Worm (Caenorhabditis elegans) whole organism, L1 larva: Measurements from ENCODE around the gene F54F2.6.
A peak's percentile ranks its signal among the peaks of the same experiment; 100 is the strongest.

Source experiments
- C04F5.9 ChIP-seq: sonication (generic microtip); optimal IDR thresholded peaks from 2 replicates; lab custom pipeline; 2016; ENCODE audit warnings: missing genetic modification characterization, missing compliant biosample characterization
- Y116A8C.19 ChIP-seq: sonication (generic microtip); optimal IDR thresholded peaks from 2 replicates; lab custom pipeline; 2016; ENCODE audit warnings: missing compliant biosample characterization, missing genetic modification characterization, borderline replicate concordance
- aha-1 ChIP-seq: fragments of 150-350 bp; optimal IDR thresholded peaks from 2 replicates; lab custom pipeline; 2014; ENCODE audit warnings: missing biosample characterization, missing genetic modification characterization
- alr-1 ChIP-seq: fragments of 200-800 bp; sonication (Bioruptor generic); optimal IDR thresholded peaks from 2 replicates; lab custom pipeline; 2018; ENCODE audit warnings: borderline replicate concordance, mild to moderate bottlenecking, missing genetic modification characterization, missing compliant biosample characterization
- ama-1 ChIP-seq: fragments of 150-350 bp; optimal IDR thresholded peaks from 2 replicates; lab custom pipeline; 2014
- ceh-82 ChIP-seq, 3 experiments: fragments of 150-350 bp in 1 of 3; sonication (generic microtip) in 2 of 3; optimal IDR thresholded peaks; 2 replicates each; lab custom pipeline; 2014 to 2017; ENCODE audit warnings: missing biosample characterization in 3 of 3, missing genetic modification characterization in 3 of 3
- ceh-88 ChIP-seq: fragments of 200-800 bp; sonication (Bioruptor generic); IDR thresholded peaks from 2 replicates; pipeline ENCODE4 v1.3.6; 2022; ENCODE audit warnings: missing genetic modification characterization, missing compliant biosample characterization
- ces-1 ChIP-seq: fragments of 150-350 bp; optimal IDR thresholded peaks from 2 replicates; lab custom pipeline; 2014; ENCODE audit warnings: missing biosample characterization, missing genetic modification reagents, missing genetic modification characterization
- dpl-1 ChIP-seq, 3 experiments: fragments of 150-350 bp in 2 of 3; sonication (generic microtip) in 1 of 3; optimal IDR thresholded peaks; 2 replicates each; lab custom pipeline; 2014 to 2017; ENCODE audit warnings: missing biosample characterization in 3 of 3, missing genetic modification characterization in 3 of 3, missing genetic modification reagents in 3 of 3
- efl-1 ChIP-seq, 4 experiments: fragments of 150-350 bp; optimal IDR thresholded peaks in 3 of 4; peaks in 1 of 4; 1 replicate in 1 of 4; 2 replicates in 3 of 4; lab custom pipeline; 2014; ENCODE audit warnings: missing biosample characterization in 2 of 4, missing genetic modification characterization in 2 of 4, missing genetic modification reagents in 2 of 4
- elt-2 ChIP-seq: sonication (generic microtip); optimal IDR thresholded peaks from 2 replicates; lab custom pipeline; 2016; ENCODE audit warnings: missing genetic modification characterization, mild to moderate bottlenecking, inconsistent platforms, missing compliant biosample characterization, missing genetic modification reagents
- elt-3 ChIP-seq, 6 experiments: fragments of 150-350 bp in 1 of 6; sonication (generic microtip); optimal IDR thresholded peaks; 2 replicates each; lab custom pipeline; 2017 to 2018; ENCODE audit warnings: missing biosample characterization in 6 of 6, missing genetic modification characterization in 6 of 6, inconsistent platforms in 1 of 6
- ets-5 ChIP-seq: fragments of 200-800 bp; sonication (Bioruptor generic); IDR thresholded peaks from 2 replicates; pipeline ENCODE4 v1.3.6; 2022; ENCODE audit warnings: missing genetic modification characterization, missing compliant biosample characterization
- fkh-10 ChIP-seq: sonication (generic microtip); optimal IDR thresholded peaks from 2 replicates; lab custom pipeline; 2017; ENCODE audit warnings: missing biosample characterization, missing genetic modification reagents, missing genetic modification characterization
- fkh-4 ChIP-seq: sonication (generic microtip); optimal IDR thresholded peaks from 2 replicates; lab custom pipeline; 2016; ENCODE audit warnings: missing compliant biosample characterization, missing genetic modification characterization, borderline replicate concordance
- fkh-8 ChIP-seq: sonication (generic microtip); optimal IDR thresholded peaks from 2 replicates; lab custom pipeline; 2016; ENCODE audit warnings: mild to moderate bottlenecking, missing genetic modification characterization, missing compliant biosample characterization
- fos-1 ChIP-seq: fragments of 150-350 bp; optimal IDR thresholded peaks from 2 replicates; lab custom pipeline; 2014; ENCODE audit warnings: missing biosample characterization, missing genetic modification characterization
- hlh-17 ChIP-seq: fragments of 200-800 bp; sonication (Bioruptor generic); optimal IDR thresholded peaks from 2 replicates; lab custom pipeline; 2018; ENCODE audit warnings: missing genetic modification characterization, mild to moderate bottlenecking, missing compliant biosample characterization, moderate library complexity, borderline replicate concordance
- hpl-2 ChIP-seq: fragments of 150-350 bp; optimal IDR thresholded peaks from 2 replicates; lab custom pipeline; 2014; ENCODE audit warnings: missing biosample characterization, missing genetic modification reagents, missing genetic modification characterization
- irx-1 ChIP-seq: sonication (generic microtip); optimal IDR thresholded peaks from 2 replicates; lab custom pipeline; 2016; ENCODE audit warnings: missing genetic modification characterization, missing compliant biosample characterization
- isw-1 ChIP-seq: fragments of 200-800 bp; sonication (Bioruptor generic); IDR thresholded peaks from 2 replicates; pipeline ENCODE4 v1.3.6; 2022; ENCODE audit warnings: missing genetic modification characterization, missing compliant biosample characterization
- lin-13 ChIP-seq: fragments of 150-350 bp; optimal IDR thresholded peaks from 2 replicates; lab custom pipeline; 2014; ENCODE audit warnings: missing biosample characterization, missing genetic modification reagents, missing genetic modification characterization
- lin-15B ChIP-seq: fragments of 150-350 bp; sonication (generic microtip); optimal IDR thresholded peaks from 3 replicates; lab custom pipeline; 2014; ENCODE audit warnings: missing biosample characterization, missing genetic modification characterization
- lin-35 ChIP-seq, 2 experiments: fragments of 150-350 bp; optimal IDR thresholded peaks; 2 replicates each; lab custom pipeline; 2014; ENCODE audit warnings: missing biosample characterization in 2 of 2, missing genetic modification characterization in 2 of 2, missing genetic modification reagents in 2 of 2
- lin-39 ChIP-seq: fragments of 150-350 bp; optimal IDR thresholded peaks from 2 replicates; lab custom pipeline; 2014; ENCODE audit warnings: missing biosample characterization, missing genetic modification reagents, missing genetic modification characterization
- mep-1 ChIP-seq: fragments of 150-350 bp; optimal IDR thresholded peaks from 2 replicates; lab custom pipeline; 2014; ENCODE audit warnings: missing biosample characterization, missing genetic modification characterization
- nhr-11 ChIP-seq: fragments of 150-350 bp; optimal IDR thresholded peaks from 2 replicates; lab custom pipeline; 2014; ENCODE audit warnings: missing biosample characterization, missing genetic modification characterization
- nhr-19 ChIP-seq: fragments of 200-800 bp; sonication (Bioruptor generic); conservative IDR thresholded peaks from 2 replicates; pipeline ENCODE4 v1.3.6; 2022; ENCODE audit warnings: missing genetic modification characterization, missing compliant biosample characterization
- nhr-20 ChIP-seq: sonication (generic microtip); optimal IDR thresholded peaks from 2 replicates; lab custom pipeline; 2016; ENCODE audit warnings: mild to moderate bottlenecking, missing genetic modification characterization, missing compliant biosample characterization
- nhr-237 ChIP-seq: fragments of 150-350 bp; optimal IDR thresholded peaks from 2 replicates; lab custom pipeline; 2014; ENCODE audit warnings: missing biosample characterization, missing genetic modification characterization
- nhr-47 ChIP-seq: sonication (generic microtip); optimal IDR thresholded peaks from 2 replicates; lab custom pipeline; 2016; ENCODE audit warnings: mild to moderate bottlenecking, missing genetic modification characterization, moderate library complexity, missing compliant biosample characterization
- nhr-71 ChIP-seq: sonication (generic microtip); optimal IDR thresholded peaks from 2 replicates; lab custom pipeline; 2016; ENCODE audit warnings: mild to moderate bottlenecking, missing genetic modification characterization, moderate library complexity, missing compliant biosample characterization
- nhr-76 ChIP-seq: sonication (generic microtip); optimal IDR thresholded peaks from 2 replicates; lab custom pipeline; 2017; ENCODE audit warnings: missing biosample characterization, missing genetic modification characterization
- nhr-77 ChIP-seq: fragments of 150-350 bp; optimal IDR thresholded peaks from 2 replicates; lab custom pipeline; 2014; ENCODE audit warnings: missing biosample characterization, missing genetic modification characterization
- nhr-84 ChIP-seq: sonication (generic microtip); optimal IDR thresholded peaks from 2 replicates; lab custom pipeline; 2017; ENCODE audit warnings: missing biosample characterization, missing genetic modification characterization
- pag-3 ChIP-seq: sonication (generic microtip); optimal IDR thresholded peaks from 2 replicates; lab custom pipeline; 2017; ENCODE audit warnings: missing genetic modification characterization, mild to moderate bottlenecking, missing compliant biosample characterization, antibody characterized with exemption, borderline replicate concordance; ENCODE audit not compliant: insufficient read depth
- pax-3 ChIP-seq: fragments of 200-800 bp; sonication (Bioruptor generic); optimal IDR thresholded peaks from 2 replicates; lab custom pipeline; 2018; ENCODE audit warnings: mild to moderate bottlenecking, missing genetic modification characterization, moderate library complexity, missing compliant biosample characterization
- pqm-1 ChIP-seq: sonication (generic microtip); optimal IDR thresholded peaks from 3 replicates; lab custom pipeline; 2017; ENCODE audit warnings: missing biosample characterization, missing genetic modification characterization
- sup-37 ChIP-seq: fragments of 200-800 bp; sonication (Bioruptor generic); optimal IDR thresholded peaks from 2 replicates; lab custom pipeline; 2018; ENCODE audit warnings: mild to moderate bottlenecking, missing genetic modification characterization, missing compliant biosample characterization
- swsn-7 ChIP-seq: sonication (generic microtip); optimal IDR thresholded peaks from 2 replicates; lab custom pipeline; 2016; ENCODE audit warnings: missing genetic modification characterization, missing compliant biosample characterization
- tbx-2 ChIP-seq: sonication (generic microtip); optimal IDR thresholded peaks from 2 replicates; lab custom pipeline; 2016; ENCODE audit warnings: missing genetic modification characterization, missing compliant biosample characterization
- tlp-1 ChIP-seq: fragments of 150-350 bp; optimal IDR thresholded peaks from 2 replicates; lab custom pipeline; 2014; ENCODE audit warnings: missing biosample characterization, missing genetic modification characterization
- unc-130 ChIP-seq: fragments of 150-350 bp; optimal IDR thresholded peaks from 2 replicates; lab custom pipeline; 2017; ENCODE audit warnings: missing biosample characterization, missing genetic modification characterization, inconsistent platforms
- unc-62 ChIP-seq: fragments of 150-350 bp; optimal IDR thresholded peaks from 2 replicates; lab custom pipeline; 2014; ENCODE audit warnings: missing biosample characterization, missing genetic modification reagents, missing genetic modification characterization
- unc-98 ChIP-seq: fragments of 200-800 bp; sonication (Bioruptor generic); IDR thresholded peaks from 2 replicates; pipeline ENCODE4 v1.3.6; 2022; ENCODE audit warnings: missing genetic modification characterization, missing compliant biosample characterization
- ztf-11 ChIP-seq, 2 experiments: sonication (generic microtip); optimal IDR thresholded peaks; 2 replicates each; lab custom pipeline; 2016 to 2017; ENCODE audit warnings: missing genetic modification characterization in 2 of 2, missing biosample characterization in 1 of 2, missing compliant biosample characterization in 1 of 2
- ztf-4 ChIP-seq: fragments of 150-350 bp; optimal IDR thresholded peaks from 2 replicates; lab custom pipeline; 2014; ENCODE audit warnings: missing biosample characterization, missing genetic modification characterization

F54F2.6 gene

ce11 chrIII:8780473-8780872, 20.0 kb downstream of the F54F2.6 start (continued):
- TF ChIP-seq ceh-88 (GFP tag; lab: Robert Waterston, UW): no peak
- peak in 1 of 3 experiments; percentile 20 for TF ChIP-seq ceh-82 (tag; optimal IDR thresholded peaks at IDR 0.05; lab: Kevin White, UChicago)
- TF ChIP-seq nhr-47 (tag; lab: Kevin White, UChicago): peak; percentile 11
- TF ChIP-seq ztf-11 (tag; optimal IDR thresholded peaks at IDR 0.05; lab: Kevin White, UChicago): no peak
- no peak for TF ChIP-seq pax-3 (tag; lab: Kevin White, UChicago)
- no peak for TF ChIP-seq nhr-77 (tag; lab: Kevin White, UChicago)
- no peak for TF ChIP-seq nhr-76 (tag; lab: Kevin White, UChicago)
- no peak for TF ChIP-seq pag-3 (tag; lab: Kevin White, UChicago)
- TF ChIP-seq ama-1 (lab: Kevin White, UChicago): no peak
- no peak for TF ChIP-seq unc-62
- TF ChIP-seq tlp-1 (tag; lab: Kevin White, UChicago): no peak
- TF ChIP-seq alr-1: no peak
- peak; percentile 8 for TF ChIP-seq fos-1
- TF ChIP-seq nhr-71: peak; percentile 81
- TF ChIP-seq nhr-20 (tag; lab: Kevin White, UChicago): peak; percentile 87
- peak in 2 of 6 experiments; percentile 76 to 89 for TF ChIP-seq elt-3 (tag; optimal IDR thresholded peaks at IDR 0.05; lab: Kevin White, UChicago)
- TF ChIP-seq nhr-237 (tag; lab: Kevin White, UChicago): no peak
- TF ChIP-seq lin-39 (tag; lab: Kevin White, UChicago): no peak
- no peak for TF ChIP-seq elt-2 (tag; lab: Kevin White, UChicago)
- TF ChIP-seq pqm-1 (tag; lab: Kevin White, UChicago): no peak
- no peak for TF ChIP-seq hlh-17 (GFP tag; lab: Kevin White, UChicago)
- TF ChIP-seq aha-1: no peak
- TF ChIP-seq dpl-1 (GFP tag; optimal IDR thresholded peaks at IDR 0.05; lab: Kevin White, UChicago): peak in 2 of 3 experiments; percentile 33 to 43
- peak; percentile 53 for TF ChIP-seq nhr-19 (GFP tag; lab: Robert Waterston, UW)
- peak; percentile 15 for TF ChIP-seq ztf-4 (tag; lab: Kevin White, UChicago)
- no peak for TF ChIP-seq lin-15B
- no peak for TF ChIP-seq unc-130 (tag; lab: Kevin White, UChicago)
- TF ChIP-seq hpl-2 (GFP tag; lab: Kevin White, UChicago): no peak
- no peak for TF ChIP-seq sup-37 (GFP tag; lab: Kevin White, UChicago)
- TF ChIP-seq fkh-8: no peak
- TF ChIP-seq Y116A8C.19 (tag; lab: Kevin White, UChicago): no peak
- TF ChIP-seq lin-35 (GFP tag; optimal IDR thresholded peaks at IDR 0.05; lab: Kevin White, UChicago): peak; percentile 37 to 61
- no peak for TF ChIP-seq ets-5 (GFP tag; lab: Robert Waterston, UW)
- TF ChIP-seq C04F5.9 (tag; lab: Kevin White, UChicago): no peak
- peak; percentile 74 for TF ChIP-seq tbx-2 (tag; lab: Kevin White, UChicago)
- no peak for TF ChIP-seq nhr-11 (tag; lab: Kevin White, UChicago)
- TF ChIP-seq nhr-84: no peak

- TF ChIP-seq fkh-4 (no peak), efl-1 (optimal IDR thresholded peaks at IDR 0.05; lab: Kevin White, UChicago) (no peak), efl-1 (GFP tag; optimal IDR thresholded peaks at IDR 0.05 in 1 of 2; lab: Kevin White, UChicago) (no peak), lin-35 (GFP tag; optimal IDR thresholded peaks at IDR 0.05; lab: Kevin White, UChicago) (no peak), nhr-76 (tag; lab: Kevin White, UChicago) (no peak)
- TF ChIP-seq, all 84 proteins: peak for 0
Observed at ce11 chrIII:8779912-8780311, 20.6 kb downstream of the F54F2.6 start, which contains the start of gene K02D10.4. Gene K02D10.4 (minus strand): TSS chrIII:8780012.

- no peak for TF ChIP-seq Y116A8C.19 (tag; lab: Kevin White, UChicago)
- no peak for TF ChIP-seq fos-1
- no peak for TF ChIP-seq swsn-7 (tag; lab: Kevin White, UChicago)
- TF ChIP-seq fkh-8: no peak
- TF ChIP-seq pqm-1 (tag; lab: Kevin White, UChicago): no peak
- no peak for TF ChIP-seq ces-1 (GFP tag; lab: Kevin White, UChicago)
- TF ChIP-seq nhr-19 (GFP tag; lab: Robert Waterston, UW): no peak
- no peak for TF ChIP-seq lin-15B
- no peak for TF ChIP-seq nhr-84
- TF ChIP-seq lin-13 (GFP tag; lab: Kevin White, UChicago): no peak
- no peak for TF ChIP-seq mep-1
- no peak for TF ChIP-seq isw-1 (GFP tag; lab: Robert Waterston, UW)
- TF ChIP-seq elt-2 (tag; lab: Kevin White, UChicago): no peak
- no peak for TF ChIP-seq hlh-17 (GFP tag; lab: Kevin White, UChicago)
- no peak for TF ChIP-seq unc-98 (GFP tag; lab: Robert Waterston, UW)
- no peak for TF ChIP-seq fkh-10 (GFP tag; lab: Kevin White, UChicago)
- no peak for TF ChIP-seq irx-1 (tag; lab: Kevin White, UChicago)
- no peak for TF ChIP-seq ceh-82 (tag; optimal IDR thresholded peaks at IDR 0.05; lab: Kevin White, UChicago)
- no peak for TF ChIP-seq dpl-1 (GFP tag; optimal IDR thresholded peaks at IDR 0.05; lab: Kevin White, UChicago)
Observed at ce11 chrIII:8775953-8776352, 24.5 kb downstream of the F54F2.6 start, which contains the start of gene snap-29. Gene snap-29 (plus strand): TSS chrIII:8776253.
